Worm (Caenorhabditis elegans) whole organism, L4 larva: ENCODE measurements around the gene F46H5.2.

Experiments
- T20F7.1 ChIP-seq: fragments of 200-800 bp; sonication (Bioruptor generic); optimal IDR thresholded peaks from 2 replicates; lab custom pipeline; 2018; ENCODE audit warnings: mild to moderate bottlenecking, missing genetic modification characterization, missing compliant biosample characterization
- Y105C5A.15 ChIP-seq: fragments of 200-800 bp; sonication (Bioruptor generic); IDR thresholded peaks from 2 replicates; pipeline ENCODE4 v1.3.6; 2022; ENCODE audit warnings: missing genetic modification characterization, missing compliant biosample characterization
- ama-1 ChIP-seq: fragments of 150-350 bp; optimal IDR thresholded peaks from 2 replicates; lab custom pipeline; 2014; ENCODE audit warnings: inconsistent platforms, mixed read lengths
- egl-43 ChIP-seq: fragments of 200-800 bp; sonication (Bioruptor generic); IDR thresholded peaks from 2 replicates; pipeline ENCODE4 v1.3.6; 2022; ENCODE audit warnings: missing genetic modification reagents, missing genetic modification characterization, missing compliant biosample characterization
- fkh-10 ChIP-seq: fragments of 150-350 bp; optimal IDR thresholded peaks from 2 replicates; lab custom pipeline; 2014; ENCODE audit warnings: missing biosample characterization, missing genetic modification reagents, missing genetic modification characterization
- mep-1 ChIP-seq: fragments of 150-350 bp; sonication (generic microtip); optimal IDR thresholded peaks from 3 replicates; lab custom pipeline; 2014; ENCODE audit warnings: missing biosample characterization, missing genetic modification characterization
- nhr-76 ChIP-seq: fragments of 150-350 bp; optimal IDR thresholded peaks from 2 replicates; lab custom pipeline; 2014; ENCODE audit warnings: missing biosample characterization, missing genetic modification characterization
- skn-1 ChIP-seq: fragments of 150-350 bp; optimal IDR thresholded peaks from 2 replicates; lab custom pipeline; 2014; ENCODE audit warnings: missing biosample characterization, missing genetic modification characterization

DNA sequence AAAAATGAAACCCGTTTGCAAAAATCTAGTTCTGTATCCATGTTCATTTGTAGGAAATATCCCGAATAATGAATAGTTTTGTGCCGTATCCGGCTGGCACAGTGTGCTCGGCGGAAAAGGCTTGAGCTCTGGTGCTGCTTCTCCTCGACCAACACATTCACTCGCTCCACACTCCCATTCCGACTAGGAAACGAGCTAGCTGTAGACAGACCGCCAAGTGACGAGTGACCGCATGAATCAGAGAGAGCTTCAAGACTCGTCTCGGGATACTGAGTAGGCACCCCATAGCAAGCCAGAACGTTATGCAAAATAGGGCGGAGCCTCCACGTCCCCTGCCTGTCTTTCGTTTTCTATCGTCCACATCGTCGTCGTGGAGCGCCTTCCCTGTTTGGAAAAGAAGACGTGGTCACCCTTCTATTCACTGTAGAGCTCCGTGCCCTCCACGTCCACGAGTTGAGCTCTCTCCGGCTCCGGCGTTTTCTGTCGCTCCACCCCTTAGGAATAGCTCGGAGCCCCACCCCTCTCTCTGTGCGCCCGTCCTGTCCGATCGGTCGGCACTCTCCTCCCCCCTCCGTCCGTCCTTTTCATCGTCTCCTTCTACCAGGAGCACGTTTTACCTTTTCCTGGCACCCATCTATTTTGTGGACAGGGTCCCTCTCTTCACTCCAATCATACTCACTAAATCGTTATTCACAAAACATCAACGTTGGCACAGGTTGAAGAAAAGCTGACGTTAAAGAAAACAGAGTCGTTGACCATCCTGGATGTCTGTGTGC is 47.6 kb upstream of the F46H5.2 start, which contains the start of gene syd-9:
- TF ChIP-seq egl-43: peak; percentile 45; the same call in 1 of the 2 replicates
- TF ChIP-seq mep-1 (tag; lab: Kevin White, UChicago): no peak
- no peak for TF ChIP-seq skn-1 (tag; lab: Kevin White, UChicago)
- TF ChIP-seq T20F7.1 (GFP tag; lab: Kevin White, UChicago): no peak
- no peak for TF ChIP-seq Y105C5A.15 (GFP tag; lab: Robert Waterston, UW)
- no peak for TF ChIP-seq fkh-10 (GFP tag; lab: Kevin White, UChicago)
- no peak for TF ChIP-seq nhr-76 (tag; lab: Kevin White, UChicago)
- no peak for TF ChIP-seq ama-1
